Worm (Caenorhabditis elegans) whole organism, L2 larva: Measurements from ENCODE around the gene str-229.

ENCODE experiments used
- R02D3.7 ChIP-seq: fragments of 150-350 bp; optimal IDR thresholded peaks from 2 replicates; lab custom pipeline; 2014; ENCODE audit warnings: missing biosample characterization, missing genetic modification characterization
- Y55F3AM.14 ChIP-seq: fragments of 200-800 bp; sonication (Bioruptor generic); optimal IDR thresholded peaks from 2 replicates; lab custom pipeline; 2018; ENCODE audit warnings: mild to moderate bottlenecking, missing genetic modification characterization, missing compliant biosample characterization
- ZK546.5 ChIP-seq: sonication (generic microtip); optimal IDR thresholded peaks from 2 replicates; lab custom pipeline; 2017; ENCODE audit warnings: missing biosample characterization, missing genetic modification characterization
- crh-2 ChIP-seq: sonication (generic microtip); optimal IDR thresholded peaks from 2 replicates; lab custom pipeline; 2017; ENCODE audit warnings: missing biosample characterization, missing genetic modification characterization
- lin-13 ChIP-seq: fragments of 150-350 bp; optimal IDR thresholded peaks from 2 replicates; lab custom pipeline; 2014; ENCODE audit warnings: missing biosample characterization, missing genetic modification reagents, missing genetic modification characterization
- mbf-1 ChIP-seq: sonication (generic microtip); optimal IDR thresholded peaks from 2 replicates; lab custom pipeline; 2017; ENCODE audit warnings: missing biosample characterization, missing genetic modification characterization
- nhr-11 ChIP-seq: fragments of 150-350 bp; optimal IDR thresholded peaks from 2 replicates; lab custom pipeline; 2014; ENCODE audit warnings: missing biosample characterization, missing genetic modification characterization
- nhr-129 ChIP-seq: fragments of 150-350 bp; optimal IDR thresholded peaks from 2 replicates; lab custom pipeline; 2014; ENCODE audit warnings: missing biosample characterization, missing genetic modification characterization
- nhr-25 ChIP-seq: fragments of 150-350 bp; sonication (generic microtip); optimal IDR thresholded peaks from 3 replicates; lab custom pipeline; 2014; ENCODE audit warnings: missing biosample characterization, missing genetic modification characterization
- snpc-4 ChIP-seq: fragments of 150-350 bp; optimal IDR thresholded peaks from 2 replicates; lab custom pipeline; 2014; ENCODE audit warnings: missing biosample characterization, missing genetic modification characterization
- unc-39 ChIP-seq: fragments of 150-350 bp; optimal IDR thresholded peaks from 2 replicates; lab custom pipeline; 2014; ENCODE audit warnings: missing biosample characterization, missing genetic modification characterization
- unc-62 ChIP-seq: fragments of 150-350 bp; optimal IDR thresholded peaks from 2 replicates; lab custom pipeline; 2014; ENCODE audit warnings: missing biosample characterization, missing genetic modification reagents, missing genetic modification characterization
- ztf-11 ChIP-seq: sonication (generic microtip); optimal IDR thresholded peaks from 2 replicates; lab custom pipeline; 2017; ENCODE audit warnings: missing biosample characterization, missing genetic modification characterization
- ztf-4 ChIP-seq: fragments of 150-350 bp; optimal IDR thresholded peaks from 2 replicates; lab custom pipeline; 2014; ENCODE audit warnings: missing biosample characterization, missing genetic modification characterization

ce11 chrV:3902458-3903157, at the start of gene str-229, which contains the start of gene srh-190:
- no peak for TF ChIP-seq nhr-25 (tag; lab: Kevin White, UChicago)
- TF ChIP-seq crh-2 (tag; lab: Kevin White, UChicago) = no peak
- no peak for TF ChIP-seq R02D3.7 (tag; lab: Kevin White, UChicago)
- no peak for TF ChIP-seq nhr-11
- no peak for TF ChIP-seq Y55F3AM.14 (GFP tag; lab: Kevin White, UChicago)
- TF ChIP-seq ztf-4 = no peak
- TF ChIP-seq unc-39 = no peak
- no peak for TF ChIP-seq lin-13 (GFP tag; lab: Kevin White, UChicago)
- no peak for TF ChIP-seq snpc-4
- TF ChIP-seq ZK546.5 (tag; lab: Kevin White, UChicago) = no peak
- no peak for TF ChIP-seq unc-62 (GFP tag; lab: Kevin White, UChicago)
- TF ChIP-seq nhr-129 = no peak
- TF ChIP-seq mbf-1 (tag; lab: Kevin White, UChicago) = no peak
- no peak for TF ChIP-seq ztf-11
